Worm (Caenorhabditis elegans) whole organism, L1 larva: ENCODE data around the gene T04B2.3.

Source experiments
- aha-1 ChIP-seq: fragments of 150-350 bp; optimal IDR thresholded peaks from 2 replicates; lab custom pipeline; 2014; ENCODE audit warnings: missing biosample characterization, missing genetic modification characterization
- fkh-4 ChIP-seq: sonication (generic microtip); optimal IDR thresholded peaks from 2 replicates; lab custom pipeline; 2016; ENCODE audit warnings: missing compliant biosample characterization, missing genetic modification characterization, borderline replicate concordance
- fkh-8 ChIP-seq: sonication (generic microtip); optimal IDR thresholded peaks from 2 replicates; lab custom pipeline; 2016; ENCODE audit warnings: mild to moderate bottlenecking, missing genetic modification characterization, missing compliant biosample characterization
- nhr-11 ChIP-seq: fragments of 150-350 bp; optimal IDR thresholded peaks from 2 replicates; lab custom pipeline; 2014; ENCODE audit warnings: missing biosample characterization, missing genetic modification characterization
- nhr-12 ChIP-seq: sonication (generic microtip); optimal IDR thresholded peaks from 2 replicates; lab custom pipeline; 2017; ENCODE audit warnings: missing biosample characterization, missing genetic modification characterization
- nhr-20 ChIP-seq: sonication (generic microtip); optimal IDR thresholded peaks from 2 replicates; lab custom pipeline; 2016; ENCODE audit warnings: mild to moderate bottlenecking, missing genetic modification characterization, missing compliant biosample characterization
- nhr-237 ChIP-seq: fragments of 150-350 bp; optimal IDR thresholded peaks from 2 replicates; lab custom pipeline; 2014; ENCODE audit warnings: missing biosample characterization, missing genetic modification characterization
- pqm-1 ChIP-seq: sonication (generic microtip); optimal IDR thresholded peaks from 3 replicates; lab custom pipeline; 2017; ENCODE audit warnings: missing biosample characterization, missing genetic modification characterization
- sptf-1 ChIP-seq: fragments of 150-350 bp; optimal IDR thresholded peaks from 2 replicates; lab custom pipeline; 2014; ENCODE audit warnings: missing biosample characterization, missing genetic modification characterization
- unc-62 ChIP-seq: fragments of 150-350 bp; optimal IDR thresholded peaks from 2 replicates; lab custom pipeline; 2014; ENCODE audit warnings: missing biosample characterization, missing genetic modification reagents, missing genetic modification characterization

- TF ChIP-seq unc-62 (no peak), sptf-1 (tag; lab: Kevin White, UChicago) (no peak), fkh-4 (tag; lab: Kevin White, UChicago) (no peak), fkh-8 (no peak), aha-1 (no peak), pqm-1 (tag; lab: Kevin White, UChicago) (no peak), nhr-237 (no peak), nhr-12 (tag; lab: Kevin White, UChicago) (no peak), nhr-20 (tag; lab: Kevin White, UChicago) (no peak), nhr-11 (no peak)
Measured at ce11 chrIV:10053550-10053949, 6.3 kb downstream of the T04B2.3 start, which contains the start of gene srv-12.
